Worm (Caenorhabditis elegans) whole organism, early embryonic: ENCODE results near the gene tag-124.

Source experiments
- B0310.2 ChIP-seq: sonication (generic microtip); optimal IDR thresholded peaks from 2 replicates; lab custom pipeline; 2016; ENCODE audit warnings: mild to moderate bottlenecking, missing genetic modification characterization, missing compliant biosample characterization
- F13C5.2 ChIP-seq: sonication (generic microtip); optimal IDR thresholded peaks from 2 replicates; lab custom pipeline; 2017; ENCODE audit warnings: mild to moderate bottlenecking, missing genetic modification characterization, inconsistent platforms, missing compliant biosample characterization
- aly-1 ChIP-seq: sonication (generic microtip); optimal IDR thresholded peaks from 2 replicates; lab custom pipeline; 2016; ENCODE audit warnings: missing genetic modification characterization, missing compliant biosample characterization
- ama-1 ChIP-seq: fragments of 150-350 bp; optimal IDR thresholded peaks from 2 replicates; lab custom pipeline; 2014
- ceh-36 ChIP-seq: sonication (generic microtip); optimal IDR thresholded peaks from 2 replicates; lab custom pipeline; 2016; ENCODE audit warnings: missing genetic modification characterization, inconsistent platforms, missing compliant biosample characterization
- flt-1 ChIP-seq: fragments of 200-800 bp; sonication (Bioruptor generic); IDR thresholded peaks from 2 replicates; pipeline ENCODE4 v1.3.6; 2022; ENCODE audit warnings: missing genetic modification characterization, missing compliant biosample characterization
- hmg-4 ChIP-seq: fragments of 200-800 bp; sonication (Bioruptor generic); optimal IDR thresholded peaks from 2 replicates; lab custom pipeline; 2018; ENCODE audit warnings: mild to moderate bottlenecking, missing genetic modification characterization, missing compliant biosample characterization
- scrt-1 ChIP-seq: fragments of 200-800 bp; sonication (Bioruptor generic); IDR thresholded peaks from 2 replicates; pipeline ENCODE4 v1.3.6; 2022; ENCODE audit warnings: missing genetic modification characterization, missing compliant biosample characterization
- sea-1 ChIP-seq: fragments of 200-800 bp; sonication (Bioruptor generic); conservative IDR thresholded peaks from 2 replicates; pipeline ENCODE4 v1.3.6; 2022; ENCODE audit warnings: missing genetic modification characterization, missing compliant biosample characterization
- tbx-11 ChIP-seq: fragments of 200-800 bp; sonication (Bioruptor generic); IDR thresholded peaks from 2 replicates; pipeline ENCODE4 v1.3.6; 2022; ENCODE audit warnings: missing genetic modification characterization, missing compliant biosample characterization
- tbx-37 ChIP-seq: fragments of 200-800 bp; sonication (Bioruptor generic); conservative IDR thresholded peaks from 2 replicates; pipeline ENCODE4 v1.3.6; 2022; ENCODE audit warnings: missing genetic modification reagents, missing genetic modification characterization, missing compliant biosample characterization
- tra-4 ChIP-seq: sonication (generic microtip); optimal IDR thresholded peaks from 2 replicates; lab custom pipeline; 2017; ENCODE audit warnings: missing genetic modification characterization, missing compliant biosample characterization

- TF ChIP-seq B0310.2, result no peak
- no peak for TF ChIP-seq ama-1 (lab: Kevin White, UChicago)
- no peak for TF ChIP-seq flt-1
- no peak for TF ChIP-seq tbx-37 (GFP tag; lab: Robert Waterston, UW)
- no peak for TF ChIP-seq aly-1 (tag; lab: Kevin White, UChicago)
- TF ChIP-seq F13C5.2 (tag; lab: Kevin White, UChicago), result no peak
- no peak for TF ChIP-seq hmg-4 (GFP tag; lab: Kevin White, UChicago)
- no peak for TF ChIP-seq sea-1 (GFP tag; lab: Robert Waterston, UW)
- TF ChIP-seq tbx-11 (GFP tag; lab: Robert Waterston, UW), result no peak
- TF ChIP-seq scrt-1 (GFP tag; lab: Robert Waterston, UW), result no peak
- TF ChIP-seq tra-4, result no peak
- TF ChIP-seq ceh-36 (tag; lab: Kevin White, UChicago), result no peak
Measured at ce11 chrII:9558906-9559305, 32.2 kb upstream of the tag-124 start.
